Fruit fly (Drosophila melanogaster): Measurements from ENCODE around the gene CG7573.

The CG7573 gene

dm6 chr3L:11291298-11292167 is 20.0 kb upstream of the CG7573 start (continued):
- TF ChIP-seq sug (tag; optimal IDR thresholded peaks at IDR 0.05) (peak; percentile 80), CG12391 (tag; optimal IDR thresholded peaks at IDR 0.05) (peak; percentile 44), mirr (GFP tag; optimal IDR thresholded peaks at IDR 0.05) (peak; percentile 71), Camta (GFP tag; optimal IDR thresholded peaks at IDR 0.05) (no peak), kah (GFP tag; optimal IDR thresholded peaks at IDR 0.05) (no peak), H15 (GFP tag; IDR thresholded peaks at IDR 0.05) (0 out of 3 replicates have a peak, but pooled peaks have one; percentile 40), pum (GFP tag; optimal IDR thresholded peaks at IDR 0.05) (no peak), CG34376 (GFP tag; optimal IDR thresholded peaks at IDR 0.05) (peak; percentile 56), ranshi (GFP tag; IDR thresholded peaks at IDR 0.05) (peak; percentile 36), trh (GFP tag; optimal IDR thresholded peaks at IDR 0.05) (peak; percentile 37), Rx (GFP tag; IDR thresholded peaks at IDR 0.05) (peak; percentile 25; the same call in 1 of the 2 replicates), CG2199 (GFP tag; IDR thresholded peaks at IDR 0.05) (0 out of 3 replicates have a peak, but pooled peaks have one; percentile 7), CG2202 (tag; optimal IDR thresholded peaks at IDR 0.05) (no peak), CG9437 (GFP tag; optimal IDR thresholded peaks at IDR 0.05) (peak; percentile 47), HHEX (GFP tag; optimal IDR thresholded peaks at IDR 0.05) (no peak), MBD-R2 (GFP tag; IDR thresholded peaks at IDR 0.05) (peak; percentile 15; the same call in 1 of the 2 replicates), CG3407 (GFP tag; optimal IDR thresholded peaks at IDR 0.05) (no peak)

DNA sequence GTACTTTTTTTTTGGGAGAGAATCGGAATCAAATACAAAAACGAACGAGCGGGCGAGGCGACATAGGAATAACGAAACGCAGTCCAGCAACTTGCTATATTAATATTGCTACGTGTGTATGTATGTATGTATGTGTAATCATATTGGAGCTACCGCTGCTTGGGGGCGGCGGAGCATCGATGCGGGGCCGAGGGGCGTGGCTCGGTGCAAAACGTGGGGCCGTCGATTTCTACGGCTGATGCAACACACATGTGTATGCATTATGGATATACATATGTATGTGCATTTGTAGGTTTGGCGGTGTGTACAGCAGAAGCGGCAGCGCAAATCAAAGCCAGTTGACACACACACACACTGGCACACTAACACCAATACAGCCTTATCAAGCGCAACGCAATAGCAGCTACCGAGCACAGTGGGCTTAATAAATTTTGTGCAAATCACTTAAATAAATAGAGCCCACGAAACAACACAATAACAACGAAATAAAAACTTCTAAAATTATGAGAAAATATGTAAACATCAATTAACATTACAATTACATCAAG is 19.3 kb upstream of the CG7573 start:
- TF ChIP-seq CG3847 (GFP tag; IDR thresholded peaks at IDR 0.05) (0 out of 2 replicates have a peak, but pooled peaks have one; percentile 21), oc (tag; optimal IDR thresholded peaks at IDR 0.05) (peak; percentile 29), CG10209 (GFP tag; optimal IDR thresholded peaks at IDR 0.05) (no peak), B-H2 (GFP tag; optimal IDR thresholded peaks at IDR 0.05) (no peak), CG32772 (GFP tag; IDR thresholded peaks at IDR 0.05) (0 out of 2 replicates have a peak, but pooled peaks have one; percentile 23), usp (GFP tag; optimal IDR thresholded peaks at IDR 0.05) (no peak), CG7372 (GFP tag; IDR thresholded peaks at IDR 0.05) (no peak), Bteb2 (GFP tag; optimal IDR thresholded peaks at IDR 0.05) (no peak), Nf-YA (GFP tag; IDR thresholded peaks at IDR 0.05) (no peak), tgo (GFP tag; IDR thresholded peaks at IDR 0.05) (peak; percentile 47; the same call in 2 of the 3 replicates), CG6175 (GFP tag; IDR thresholded peaks at IDR 0.05) (peak; percentile 97), CG11093 (GFP tag; IDR thresholded peaks at IDR 0.05) (0 out of 3 replicates have a peak, but pooled peaks have one; percentile 60), mirr (GFP tag; optimal IDR thresholded peaks at IDR 0.05) (peak; percentile 14), CG17612 (GFP tag; IDR thresholded peaks at IDR 0.05) (0 out of 2 replicates have a peak, but pooled peaks have one; percentile 17), bab2 (GFP tag; optimal IDR thresholded peaks at IDR 0.05) (no peak), CG4707 (GFP tag; optimal IDR thresholded peaks at IDR 0.05) (peak; percentile 62), hkb (optimal IDR thresholded peaks at IDR 0.05) (no peak), hkb (GFP tag; IDR thresholded peaks at IDR 0.05) (peak; percentile 40; the same call in 1 of the 2 replicates), pan (optimal IDR thresholded peaks at IDR 0.05) (no peak), pan (GFP tag; optimal IDR thresholded peaks at IDR 0.05 in 1 of 2, IDR thresholded peaks at IDR 0.05 in 1 of 2) (peak in 1 of 2 experiments; percentile 55), dysf (GFP tag; IDR thresholded peaks at IDR 0.05) (0 out of 3 replicates have a peak, but pooled peaks have one; percentile 40), CG10959 (GFP tag; IDR thresholded peaks at IDR 0.05) (no peak), CG2889 (GFP tag; IDR thresholded peaks at IDR 0.05) (peak; percentile 58; the same call in 2 of the 3 replicates), ci (GFP tag; IDR thresholded peaks at IDR 0.05) (peak; percentile 44; the same call in 1 of the 3 replicates), CG15479 (GFP tag; optimal IDR thresholded peaks at IDR 0.05) (no peak), salm (tag; optimal IDR thresholded peaks at IDR 0.05) (no peak), maf-S (GFP tag; optimal IDR thresholded peaks at IDR 0.05) (no peak), Drgx (GFP tag; IDR thresholded peaks at IDR 0.05) (peak; percentile 53; the same call in 1 of the 2 replicates), gem (tag; optimal IDR thresholded peaks at IDR 0.05) (peak; percentile 51), CG14965 (GFP tag; optimal IDR thresholded peaks at IDR 0.05; ENCODE audit: borderline replicate concordance) (no peak), CG14860 (GFP tag; IDR thresholded peaks at IDR 0.05; ENCODE audit: partially characterized antibody) (no peak), vvl (GFP tag; IDR thresholded peaks at IDR 0.05) (peak; percentile 79)

Data from whole organism, embryonic.